Worm (Caenorhabditis elegans): ENCODE results near the gene nhr-152.
"Not testable (repeated sequence)": the region's sequence is repeated elsewhere in the genome, so short reads cannot be mapped to it uniquely, and the experiment has no call there.

Gene nhr-152

DNA sequence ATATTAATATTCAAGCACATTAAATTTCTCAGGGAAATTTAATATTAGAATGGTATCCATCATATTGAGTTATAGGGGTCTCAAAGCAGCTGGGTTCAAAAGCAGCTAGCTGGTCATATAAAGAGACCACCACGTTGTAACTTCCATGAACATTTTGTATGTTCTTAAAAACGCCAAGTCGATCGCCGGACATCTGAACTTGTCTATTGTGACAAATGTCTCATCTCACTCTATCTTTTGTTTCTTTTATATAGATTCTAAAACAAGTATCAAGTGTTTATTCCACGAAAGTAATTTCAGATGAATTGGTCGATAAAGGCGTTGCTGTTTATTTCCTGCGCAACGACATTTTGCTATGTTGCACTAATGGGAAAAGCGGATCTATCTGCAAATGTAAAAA is 10.7 kb downstream of the nhr-152 start, which contains the start of gene ZK105.3:
Gene ZK105.3, plus strand, starts transcription at position 301 of the 400 bp plus-strand sequence.
- TF ChIP-seq T22C8.4 (GFP tag; IDR thresholded peaks at IDR 0.05) (no peak), cog-1 (tag; optimal IDR thresholded peaks at IDR 0.05) (no peak), flt-1 (GFP tag; IDR thresholded peaks at IDR 0.05) (no peak), tab-1 (GFP tag; IDR thresholded peaks at IDR 0.05) (no peak), med-1 (GFP tag; optimal IDR thresholded peaks at IDR 0.05; ENCODE audit: insufficient read depth) (no peak)

DNA sequence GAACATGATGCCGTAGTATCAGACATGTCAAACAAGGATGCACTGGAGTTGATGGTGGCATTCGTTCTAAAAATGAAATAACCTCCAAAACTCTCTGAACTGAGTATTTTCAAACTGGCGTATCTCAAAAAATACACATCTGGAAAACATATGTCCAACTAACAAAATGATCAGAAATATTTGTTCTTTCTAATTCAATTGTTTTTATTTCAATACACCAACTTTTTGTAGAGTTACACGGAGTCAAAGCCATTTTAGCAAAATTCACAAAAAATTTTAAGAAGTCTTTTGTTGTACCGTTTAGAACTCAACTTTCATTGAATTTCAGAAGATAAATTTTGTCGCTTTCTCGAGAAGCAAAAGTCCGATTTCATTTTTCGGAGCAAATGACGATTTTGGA is 17.4 kb downstream of the nhr-152 start, which contains the start of gene srsx-40:
Gene srsx-40, minus strand, starts transcription at position 101 of the 400 bp plus-strand sequence.
- not testable (repeated sequence) for TF ChIP-seq T22C8.4 (GFP tag; IDR thresholded peaks at IDR 0.05); ztf-23 (GFP tag; IDR thresholded peaks at IDR 0.05); med-1 (GFP tag; optimal IDR thresholded peaks at IDR 0.05; ENCODE audit: insufficient read depth)

DNA sequence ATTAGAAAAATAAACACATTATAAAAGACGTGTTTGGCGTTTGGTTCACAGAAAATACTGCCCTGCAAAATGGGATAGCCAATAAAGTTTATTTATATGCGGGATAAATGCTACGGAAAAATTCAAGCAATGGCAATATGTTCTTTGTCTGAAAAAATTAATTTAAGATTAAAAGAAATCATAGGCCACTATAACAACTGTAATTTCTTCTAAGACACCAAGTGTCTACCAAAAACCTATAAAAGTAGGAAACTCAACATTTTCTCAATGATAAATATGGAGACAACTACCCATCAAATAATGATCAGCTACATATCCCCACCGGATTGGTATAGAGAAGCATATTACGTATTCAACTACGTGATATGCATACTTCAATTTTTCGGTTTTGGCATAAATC is 19.2 kb downstream of the nhr-152 start, which contains the start of gene srw-3:
Gene srw-3, plus strand, starts transcription at position 301 of the 400 bp plus-strand sequence.
- no peak for TF ChIP-seq tab-1 (GFP tag; IDR thresholded peaks at IDR 0.05)
- no peak for TF ChIP-seq ztf-29 (GFP tag; IDR thresholded peaks at IDR 0.05)
- TF ChIP-seq cog-1 (tag; optimal IDR thresholded peaks at IDR 0.05), result no peak
- TF ChIP-seq ztf-23 (GFP tag; IDR thresholded peaks at IDR 0.05), result no peak
- no peak for TF ChIP-seq ref-1 (GFP tag; conservative IDR thresholded peaks at IDR 0.05)
- no peak for TF ChIP-seq med-1 (GFP tag; optimal IDR thresholded peaks at IDR 0.05; ENCODE audit: insufficient read depth)
- no peak for TF ChIP-seq klf-2 (GFP tag; conservative IDR thresholded peaks at IDR 0.05)
- no peak for TF ChIP-seq T22C8.4 (GFP tag; IDR thresholded peaks at IDR 0.05)
- TF ChIP-seq flt-1 (GFP tag; IDR thresholded peaks at IDR 0.05), result no peak

DNA sequence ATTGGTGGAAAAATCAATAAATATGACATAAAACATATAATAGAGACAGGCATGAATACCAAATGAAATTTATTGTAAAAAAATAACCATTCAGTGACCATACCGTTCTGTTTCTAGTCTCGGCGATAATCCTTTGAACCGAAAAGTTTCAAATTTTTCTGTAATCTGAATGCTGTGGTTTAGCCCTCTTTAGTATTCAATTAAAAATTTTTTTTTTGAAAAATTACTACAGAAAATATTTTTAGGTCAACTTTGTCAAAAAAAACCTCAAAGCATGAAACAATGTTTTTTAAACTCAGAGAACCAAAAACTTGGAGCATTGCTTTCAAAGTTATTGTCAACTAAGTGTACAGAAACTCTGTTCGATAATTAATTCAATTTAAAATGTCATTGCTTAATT is 22.4 kb downstream of the nhr-152 start, which contains the start of gene ZK105.11:
Gene ZK105.11, minus strand, starts transcription at position 101 of the 400 bp plus-strand sequence.
- TF ChIP-seq ref-1 (GFP tag; conservative IDR thresholded peaks at IDR 0.05), result no peak
- TF ChIP-seq tab-1 (GFP tag; IDR thresholded peaks at IDR 0.05), result no peak
- no peak for TF ChIP-seq cog-1 (tag; optimal IDR thresholded peaks at IDR 0.05)
- no peak for TF ChIP-seq klf-2 (GFP tag; conservative IDR thresholded peaks at IDR 0.05)
- no peak for TF ChIP-seq med-1 (GFP tag; optimal IDR thresholded peaks at IDR 0.05; ENCODE audit: insufficient read depth)
- TF ChIP-seq ztf-23 (GFP tag; IDR thresholded peaks at IDR 0.05), result no peak
- no peak for TF ChIP-seq ztf-29 (GFP tag; IDR thresholded peaks at IDR 0.05)
- no peak for TF ChIP-seq flt-1 (GFP tag; IDR thresholded peaks at IDR 0.05)
- no peak for TF ChIP-seq T22C8.4 (GFP tag; IDR thresholded peaks at IDR 0.05)

DNA sequence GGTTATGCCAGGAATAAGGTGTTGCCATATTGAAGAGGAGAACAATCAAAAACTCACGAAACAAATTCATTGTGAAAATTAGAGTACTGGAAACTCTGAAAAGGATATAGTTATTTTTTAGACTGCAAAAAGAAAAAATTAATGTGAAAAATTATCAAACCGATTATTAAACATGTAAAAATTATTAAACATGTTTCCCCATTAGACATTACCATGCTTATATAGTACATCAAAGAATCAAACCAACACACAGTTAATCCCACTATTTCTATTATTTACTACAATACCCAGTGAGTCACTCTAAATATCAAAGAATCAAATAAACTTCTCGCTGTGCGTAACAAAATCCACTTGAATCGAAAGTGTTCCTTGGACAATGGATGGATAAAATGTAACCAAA is 26.9 kb downstream of the nhr-152 start, which contains the start of gene ZK105.13:
Gene ZK105.13, minus strand, starts transcription at position 101 of the 400 bp plus-strand sequence.
- TF ChIP-seq ztf-23 (GFP tag; IDR thresholded peaks at IDR 0.05) (no peak), T22C8.4 (GFP tag; IDR thresholded peaks at IDR 0.05) (no peak), ztf-29 (GFP tag; IDR thresholded peaks at IDR 0.05) (no peak), tab-1 (GFP tag; IDR thresholded peaks at IDR 0.05) (no peak), med-1 (GFP tag; optimal IDR thresholded peaks at IDR 0.05; ENCODE audit: insufficient read depth) (no peak), klf-2 (GFP tag; conservative IDR thresholded peaks at IDR 0.05) (no peak), cog-1 (tag; optimal IDR thresholded peaks at IDR 0.05) (no peak), flt-1 (GFP tag; IDR thresholded peaks at IDR 0.05) (no peak), ref-1 (GFP tag; conservative IDR thresholded peaks at IDR 0.05) (no peak)

DNA sequence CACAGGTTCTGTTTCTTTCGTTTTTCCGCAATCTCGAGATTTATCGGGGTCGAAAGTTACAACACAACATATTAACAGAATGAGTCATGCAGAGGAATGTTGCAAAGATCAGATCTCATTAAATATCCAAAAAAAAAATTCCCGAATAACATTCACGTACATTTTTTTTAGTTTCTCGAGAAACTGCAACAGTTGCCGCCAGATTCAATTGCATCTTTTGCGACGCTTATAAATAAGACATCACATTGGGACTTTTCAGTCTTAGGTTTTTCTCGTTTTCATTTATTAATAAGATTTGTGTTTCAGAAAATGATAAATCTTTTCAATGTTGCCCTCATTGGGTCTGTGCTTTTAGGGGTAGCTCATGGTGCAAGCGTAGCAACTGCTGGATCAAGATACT is 27.5 kb downstream of the nhr-152 start, which contains the start of gene ZK105.1:
Gene ZK105.1, plus strand, starts transcription at position 301 of the 400 bp plus-strand sequence.
- TF ChIP-seq flt-1 (GFP tag; IDR thresholded peaks at IDR 0.05) (no peak), med-1 (GFP tag; optimal IDR thresholded peaks at IDR 0.05; ENCODE audit: insufficient read depth) (no peak), ztf-23 (GFP tag; IDR thresholded peaks at IDR 0.05) (no peak), cog-1 (tag; optimal IDR thresholded peaks at IDR 0.05) (no peak), T22C8.4 (GFP tag; IDR thresholded peaks at IDR 0.05) (no peak), ref-1 (GFP tag; conservative IDR thresholded peaks at IDR 0.05) (no peak), tab-1 (GFP tag; IDR thresholded peaks at IDR 0.05) (no peak), ztf-29 (GFP tag; IDR thresholded peaks at IDR 0.05) (no peak), klf-2 (GFP tag; conservative IDR thresholded peaks at IDR 0.05) (no peak)

DNA sequence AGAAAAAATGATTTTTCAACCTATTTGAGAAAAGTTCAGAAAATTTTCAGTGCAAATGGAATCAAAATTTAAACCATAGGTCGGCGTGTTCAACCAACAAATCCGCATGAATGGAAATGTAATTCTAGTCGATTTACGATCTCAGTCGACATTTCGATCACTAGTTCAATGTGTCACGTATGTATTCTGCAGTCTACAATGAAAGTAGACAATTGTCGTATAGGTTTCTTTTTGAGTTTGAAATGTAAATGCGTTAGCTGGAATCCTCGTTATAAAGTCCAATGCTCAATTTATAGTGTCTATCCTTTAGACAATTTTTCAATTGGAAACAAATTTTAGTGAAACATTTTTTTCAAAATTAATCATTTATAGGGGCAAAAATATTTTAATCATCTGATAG is 29.9 kb downstream of the nhr-152 start, which contains the start of gene ZK105.12:
Gene ZK105.12, minus strand, starts transcription at position 101 of the 400 bp plus-strand sequence.
- TF ChIP-seq cog-1 (tag; optimal IDR thresholded peaks at IDR 0.05) (no peak), flt-1 (GFP tag; IDR thresholded peaks at IDR 0.05) (no peak), ref-1 (GFP tag; conservative IDR thresholded peaks at IDR 0.05) (no peak), ztf-29 (GFP tag; IDR thresholded peaks at IDR 0.05) (no peak), klf-2 (GFP tag; conservative IDR thresholded peaks at IDR 0.05) (no peak), ztf-23 (GFP tag; IDR thresholded peaks at IDR 0.05) (no peak), med-1 (GFP tag; optimal IDR thresholded peaks at IDR 0.05; ENCODE audit: insufficient read depth) (no peak), T22C8.4 (GFP tag; IDR thresholded peaks at IDR 0.05) (no peak), tab-1 (GFP tag; IDR thresholded peaks at IDR 0.05) (no peak)

DNA sequence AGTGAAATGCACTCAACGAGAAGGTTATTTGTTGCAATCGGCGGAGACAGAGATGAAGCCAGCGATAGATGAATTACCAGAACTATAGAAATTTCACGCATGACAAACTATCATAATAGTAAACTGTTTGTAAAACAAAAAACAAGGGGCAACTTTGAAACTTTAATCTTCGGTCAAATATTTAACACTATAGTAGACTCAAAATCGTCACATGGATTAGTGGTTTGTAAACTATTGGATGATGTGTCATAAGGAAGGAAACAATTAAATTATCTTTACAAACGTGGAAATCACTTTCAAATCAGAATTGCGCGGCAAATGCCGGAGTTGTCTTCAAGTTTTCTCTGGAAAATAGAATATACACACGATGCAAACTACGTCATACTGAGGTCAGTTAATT is 31.5 kb downstream of the nhr-152 start, which contains the start of gene ZK105.5:
Gene ZK105.5, minus strand, starts transcription at position 101 of the 400 bp plus-strand sequence.
- TF ChIP-seq klf-2 (GFP tag; conservative IDR thresholded peaks at IDR 0.05) (no peak), cog-1 (tag; optimal IDR thresholded peaks at IDR 0.05) (no peak), ztf-23 (GFP tag; IDR thresholded peaks at IDR 0.05) (no peak)

DNA sequence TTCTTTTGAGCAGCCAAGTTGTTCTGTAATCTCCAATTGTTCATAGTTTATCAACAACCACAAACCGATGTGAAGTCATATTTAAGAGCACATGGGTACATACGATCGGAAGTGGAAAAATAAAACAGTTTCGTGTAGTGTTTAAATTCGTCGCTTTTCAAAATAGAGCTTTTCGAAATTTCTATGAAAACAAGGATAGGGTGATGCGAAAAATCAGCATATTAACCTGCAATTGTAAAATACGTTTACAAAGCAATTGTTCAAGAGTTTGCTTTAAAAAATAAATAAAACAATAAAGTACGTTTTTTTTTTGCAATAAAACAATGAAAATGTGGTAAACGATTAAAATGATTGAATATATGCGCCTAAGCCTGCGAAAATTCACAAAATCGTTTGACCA is 35.8 kb downstream of the nhr-152 start, which contains the start of gene ZK105.14:
Gene ZK105.14, minus strand, starts transcription at position 101 of the 400 bp plus-strand sequence.
- TF ChIP-seq ref-1 (GFP tag; conservative IDR thresholded peaks at IDR 0.05) (no peak), cog-1 (tag; optimal IDR thresholded peaks at IDR 0.05) (no peak), tab-1 (GFP tag; IDR thresholded peaks at IDR 0.05) (no peak), ztf-29 (GFP tag; IDR thresholded peaks at IDR 0.05) (no peak), T22C8.4 (GFP tag; IDR thresholded peaks at IDR 0.05) (no peak), med-1 (GFP tag; optimal IDR thresholded peaks at IDR 0.05; ENCODE audit: insufficient read depth) (no peak), flt-1 (GFP tag; IDR thresholded peaks at IDR 0.05) (no peak), ztf-23 (GFP tag; IDR thresholded peaks at IDR 0.05) (no peak)

Data from whole organism, midembryonic.